Worm (Caenorhabditis elegans) whole organism, young adult: ENCODE results near the gene F56D2.3.

Source experiments
- B0336.3 ChIP-seq: fragments of 200-800 bp; sonication (Bioruptor generic); IDR thresholded peaks from 2 replicates; pipeline ENCODE4 v1.3.6; 2022; ENCODE audit warnings: missing genetic modification characterization, missing compliant biosample characterization
- F23B12.7 ChIP-seq: sonication (generic microtip); optimal IDR thresholded peaks from 2 replicates; lab custom pipeline; 2017; ENCODE audit warnings: missing genetic modification characterization, mild to moderate bottlenecking, missing compliant biosample characterization, antibody characterized with exemption, moderate library complexity; ENCODE audit not compliant: insufficient read depth
- F33H1.4 ChIP-seq: fragments of 200-800 bp; sonication (Bioruptor generic); IDR thresholded peaks from 2 replicates; pipeline ENCODE4 v1.3.6; 2022; ENCODE audit warnings: missing genetic modification reagents, missing genetic modification characterization, missing compliant biosample characterization
- bed-1 ChIP-seq: fragments of 200-800 bp; sonication (Bioruptor generic); IDR thresholded peaks from 2 replicates; pipeline ENCODE4 v1.3.6; 2022; ENCODE audit warnings: missing genetic modification reagents, missing genetic modification characterization, missing compliant biosample characterization
- cebp-1 ChIP-seq, 2 experiments: fragments of 200-800 bp in 1 of 2; sonication (Bioruptor generic) in 1 of 2; sonication (generic microtip) in 1 of 2; IDR thresholded peaks in 1 of 2; optimal IDR thresholded peaks in 1 of 2; 2 replicates each; pipeline versions ENCODE4 v1.3.6 to Lab custom; 2017 to 2022; ENCODE audit warnings: missing compliant biosample characterization in 2 of 2, missing genetic modification characterization in 2 of 2, mild to moderate bottlenecking in 1 of 2, missing genetic modification reagents in 1 of 2, moderate library complexity in 1 of 2
- dox-1 ChIP-seq: fragments of 200-800 bp; sonication (Bioruptor generic); IDR thresholded peaks from 2 replicates; pipeline ENCODE4 v1.3.6; 2022; ENCODE audit warnings: missing genetic modification reagents, missing genetic modification characterization, missing compliant biosample characterization
- dpff-1 ChIP-seq: sonication (generic microtip); optimal IDR thresholded peaks from 2 replicates; lab custom pipeline; 2017; ENCODE audit warnings: mild to moderate bottlenecking, missing genetic modification characterization, missing compliant biosample characterization
- efl-1 ChIP-seq: fragments of 150-350 bp; optimal IDR thresholded peaks from 2 replicates; lab custom pipeline; 2014; ENCODE audit warnings: missing biosample characterization, missing genetic modification reagents, missing genetic modification characterization
- lin-35 ChIP-seq, 3 experiments: fragments of 150-350 bp in 2 of 3; sonication (generic microtip) in 1 of 3; optimal IDR thresholded peaks; 2 replicates each; lab custom pipeline; 2014 to 2018; ENCODE audit warnings: missing biosample characterization in 3 of 3, missing genetic modification characterization in 3 of 3, missing genetic modification reagents in 3 of 3
- rcor-1 ChIP-seq: fragments of 200-800 bp; sonication (Bioruptor generic); IDR thresholded peaks from 2 replicates; pipeline ENCODE4 v1.3.6; 2022; ENCODE audit warnings: missing genetic modification reagents, missing genetic modification characterization, missing compliant biosample characterization
- rpc-1 ChIP-seq, 2 experiments: fragments of 150-350 bp in 1 of 2; sonication (generic microtip) in 1 of 2; optimal IDR thresholded peaks; 2 replicates each; lab custom pipeline; 2014 to 2018; ENCODE audit warnings: missing biosample characterization in 1 of 2, missing genetic modification characterization in 1 of 2, missing genetic modification reagents in 1 of 2, missing genotype in 1 of 2
- sdz-38 ChIP-seq: sonication (generic microtip); optimal IDR thresholded peaks from 2 replicates; lab custom pipeline; 2016; ENCODE audit warnings: missing genotype, missing genetic modification characterization, missing compliant biosample characterization
- unc-62 ChIP-seq: fragments of 150-350 bp; optimal IDR thresholded peaks from 2 replicates; lab custom pipeline; 2014; ENCODE audit warnings: missing biosample characterization, missing genetic modification reagents, missing genetic modification characterization

DNA sequence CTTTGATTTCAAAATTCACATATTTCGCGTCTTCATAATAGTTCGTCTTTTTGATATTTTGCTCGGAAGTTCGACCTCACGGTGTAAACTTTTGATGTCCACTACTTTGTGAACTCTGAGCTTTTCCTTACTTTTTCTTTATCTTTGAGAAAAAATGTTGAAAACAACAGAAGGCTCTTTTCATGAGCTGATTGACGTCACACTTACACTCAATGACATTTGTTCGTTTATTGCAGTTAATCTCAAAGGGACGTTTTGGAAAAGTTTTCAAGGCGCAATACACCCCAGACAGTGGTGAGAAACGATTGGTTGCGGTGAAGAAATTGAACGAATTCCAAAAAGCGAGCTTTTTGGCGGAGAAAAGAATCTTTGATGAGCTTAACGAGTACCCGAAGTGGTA, 44.5 kb downstream of the F56D2.3 start:
- TF ChIP-seq F23B12.7 (no peak), bed-1 (GFP tag; lab: Robert Waterston, UW) (no peak), unc-62 (GFP tag; lab: Kevin White, UChicago) (no peak), F33H1.4 (GFP tag; lab: Robert Waterston, UW) (no peak), dpff-1 (tag; lab: Kevin White, UChicago) (no peak), dox-1 (no peak), lin-35 (GFP tag; optimal IDR thresholded peaks at IDR 0.05; lab: Kevin White, UChicago) (no peak), rpc-1 (optimal IDR thresholded peaks at IDR 0.05; lab: Kevin White, UChicago) (no peak), rpc-1 (tag; optimal IDR thresholded peaks at IDR 0.05; lab: Kevin White, UChicago) (no peak), sdz-38 (no peak), rcor-1 (GFP tag; lab: Robert Waterston, UW) (no peak), cebp-1 (GFP tag; IDR thresholded peaks at IDR 0.05; lab: Robert Waterston, UW) (no peak), cebp-1 (tag; optimal IDR thresholded peaks at IDR 0.05; lab: Kevin White, UChicago) (no peak), efl-1 (no peak), B0336.3 (GFP tag; lab: Robert Waterston, UW) (no peak)
